Worm (Caenorhabditis elegans) whole organism, late embryonic: ENCODE data around the gene dhs-13.

Experiments used
- F13H6.1 ChIP-seq: sonication (generic microtip); optimal IDR thresholded peaks from 2 replicates; lab custom pipeline; 2016; ENCODE audit warnings: missing genetic modification characterization, missing compliant biosample characterization
- K09A11.1 ChIP-seq: sonication (generic microtip); optimal IDR thresholded peaks from 2 replicates; lab custom pipeline; 2017; ENCODE audit warnings: antibody characterized with exemption, mild to moderate bottlenecking, missing genetic modification characterization, missing compliant biosample characterization; ENCODE audit not compliant: insufficient read depth
- ama-1 ChIP-seq: fragments of 150-350 bp; optimal IDR thresholded peaks from 2 replicates; lab custom pipeline; 2014
- ceh-24 ChIP-seq: sonication (generic microtip); optimal IDR thresholded peaks from 2 replicates; lab custom pipeline; 2016; ENCODE audit warnings: mild to moderate bottlenecking, missing genetic modification characterization, missing compliant biosample characterization
- ceh-9 ChIP-seq: sonication (generic microtip); optimal IDR thresholded peaks from 2 replicates; lab custom pipeline; 2016; ENCODE audit warnings: mild to moderate bottlenecking, missing genetic modification characterization, inconsistent platforms, missing compliant biosample characterization
- fkh-10 ChIP-seq: fragments of 150-350 bp; optimal IDR thresholded peaks from 2 replicates; lab custom pipeline; 2014; ENCODE audit warnings: missing biosample characterization, missing genetic modification reagents, missing genetic modification characterization
- pha-2 ChIP-seq: sonication (generic microtip); optimal IDR thresholded peaks from 2 replicates; lab custom pipeline; 2017; ENCODE audit warnings: mild to moderate bottlenecking, missing genetic modification characterization, missing compliant biosample characterization

DNA sequence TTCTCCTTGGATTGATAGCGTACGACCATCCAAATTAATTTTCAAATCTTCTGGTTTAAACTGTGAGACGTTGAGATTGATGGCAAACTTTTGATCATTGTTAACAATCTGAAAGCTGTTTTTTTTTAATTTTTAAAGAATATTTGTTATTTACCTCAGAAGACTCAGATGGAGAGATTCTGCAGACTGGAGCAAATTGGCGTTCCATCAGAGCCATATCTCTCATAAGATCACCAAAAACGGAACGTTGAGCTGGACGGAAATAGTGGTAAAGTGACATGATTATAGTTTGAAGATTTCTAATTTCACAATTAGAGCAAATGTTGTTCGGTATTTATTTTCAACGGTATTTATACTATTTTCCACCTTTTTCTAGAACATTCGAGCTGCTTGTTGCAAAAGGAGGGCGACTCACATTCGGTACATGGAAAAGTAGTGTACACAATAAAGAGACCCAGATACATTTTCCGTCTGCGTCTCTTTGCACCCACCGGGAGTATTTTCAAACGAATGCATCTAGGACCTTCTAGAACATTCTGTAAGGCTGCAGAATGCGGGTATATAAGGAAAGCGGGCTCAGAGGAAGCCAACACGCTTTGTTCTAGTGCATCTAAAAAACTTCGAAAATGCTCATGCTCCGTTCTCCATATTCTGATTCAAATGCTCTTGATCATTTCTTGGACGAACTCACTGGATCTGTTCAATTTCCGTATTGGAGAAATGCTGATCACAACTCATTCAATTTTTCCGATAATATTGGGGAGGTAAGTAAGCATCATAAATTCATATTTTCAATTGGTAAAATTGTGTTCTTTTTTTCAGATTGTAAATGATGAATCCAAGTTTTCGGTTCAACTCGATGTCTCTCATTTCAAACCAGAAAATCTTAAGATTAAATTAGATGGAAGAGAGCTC lies 33.4 kb upstream of the dhs-13 start, which contains the start of the genes hsp-16.2 and hsp-16.41:
- TF ChIP-seq ceh-24 (tag; lab: Kevin White, UChicago) (no peak), F13H6.1 (no peak), ama-1 (lab: Kevin White, UChicago) (no peak), ceh-9 (tag; lab: Kevin White, UChicago) (no peak), fkh-10 (GFP tag; lab: Kevin White, UChicago) (no peak), K09A11.1 (tag; lab: Kevin White, UChicago) (no peak), pha-2 (no peak)
